Worm (Caenorhabditis elegans): ENCODE results near the gene lhfp-4.

- TF ChIP-seq R02D3.7 (tag; optimal IDR thresholded peaks at IDR 0.05) (no peak), ztf-4 (tag; optimal IDR thresholded peaks at IDR 0.05) (no peak), skn-1 (tag; optimal IDR thresholded peaks at IDR 0.05) (no peak), zag-1 (tag; optimal IDR thresholded peaks at IDR 0.05) (no peak), ztf-11 (tag; optimal IDR thresholded peaks at IDR 0.05) (no peak), F13H6.1 (tag; optimal IDR thresholded peaks at IDR 0.05) (no peak), alr-1 (tag; optimal IDR thresholded peaks at IDR 0.05) (no peak), ama-1 (optimal IDR thresholded peaks at IDR 0.05) (no peak), crh-2 (tag; optimal IDR thresholded peaks at IDR 0.05) (no peak)
Measured at ce11 chrIV:17255001-17255400, 20.4 kb upstream of the lhfp-4 start, which contains the start of gene gtf-2E1.
